Worm (Caenorhabditis elegans): ENCODE measurements around the gene C17C3.1.

- TF ChIP-seq cnd-1 (tag; optimal IDR thresholded peaks at IDR 0.05) (no peak), ces-1 (GFP tag; optimal IDR thresholded peaks at IDR 0.05) (no peak), nhr-237 (tag; optimal IDR thresholded peaks at IDR 0.05) (no peak), lin-13 (tag; optimal IDR thresholded peaks at IDR 0.05) (no peak), unc-62 (GFP tag; optimal IDR thresholded peaks at IDR 0.05) (no peak), snpc-4 (tag; optimal IDR thresholded peaks at IDR 0.05) (no peak), mab-5 (tag; optimal IDR thresholded peaks at IDR 0.05) (no peak), nhr-12 (tag; optimal IDR thresholded peaks at IDR 0.05) (no peak)
Measured at ce11 chrII:5555522-5555921, 14.8 kb upstream of the C17C3.1 start.

Measured in whole organism, mixed stage, embryonic.